Fruit fly (Drosophila melanogaster) whole organism, wandering third instar larva: ENCODE results near the gene mid.

Source experiments
- Hr78 ChIP-seq: fragments of >200 bp; optimal IDR thresholded peaks from 2 replicates; lab custom pipeline; 2017; ENCODE audit warnings: missing biosample characterization, missing genetic modification characterization
- OdsH ChIP-seq: fragments of 200-800 bp; sonication (Bioruptor generic); optimal IDR thresholded peaks from 2 replicates; lab custom pipeline; 2016; ENCODE audit warnings: missing biosample characterization, mild to moderate bottlenecking, missing genetic modification characterization
- dsf ChIP-seq: sonication (Bioruptor generic); optimal IDR thresholded peaks from 2 replicates; lab custom pipeline; 2016; ENCODE audit warnings: missing biosample characterization, missing genetic modification characterization, borderline replicate concordance
- h ChIP-seq: fragments of 200-800 bp; sonication (Bioruptor generic); optimal IDR thresholded peaks from 3 replicates; lab custom pipeline; 2016; ENCODE audit warnings: missing biosample characterization, mild to moderate bottlenecking, missing genetic modification characterization
- tai ChIP-seq: sonication (Bioruptor generic); optimal IDR thresholded peaks from 2 replicates; lab custom pipeline; 2016; ENCODE audit warnings: missing biosample characterization, missing genetic modification characterization

dm6 chr2L:5507823-5508438, 46.5 kb downstream of the mid start:
- TF ChIP-seq dsf (GFP tag; lab: Kevin White, UChicago): no peak
- no peak for TF ChIP-seq tai
- no peak for TF ChIP-seq OdsH (GFP tag; lab: Kevin White, UChicago)
- no peak for TF ChIP-seq h (GFP tag; lab: Kevin White, UChicago)
- TF ChIP-seq Hr78: no peak
